Worm (Caenorhabditis elegans) whole organism, early embryonic: Measurements from ENCODE around the gene Y67D2.5.

Experiments
- B0310.2 ChIP-seq: sonication (generic microtip); optimal IDR thresholded peaks from 2 replicates; lab custom pipeline; 2016; ENCODE audit warnings: mild to moderate bottlenecking, missing genetic modification characterization, missing compliant biosample characterization
- F13C5.2 ChIP-seq: sonication (generic microtip); optimal IDR thresholded peaks from 2 replicates; lab custom pipeline; 2017; ENCODE audit warnings: mild to moderate bottlenecking, missing genetic modification characterization, inconsistent platforms, missing compliant biosample characterization
- aly-1 ChIP-seq: sonication (generic microtip); optimal IDR thresholded peaks from 2 replicates; lab custom pipeline; 2016; ENCODE audit warnings: missing genetic modification characterization, missing compliant biosample characterization
- ama-1 ChIP-seq: fragments of 150-350 bp; optimal IDR thresholded peaks from 2 replicates; lab custom pipeline; 2014
- ceh-13 ChIP-seq: fragments of 200-800 bp; sonication (Bioruptor generic); optimal IDR thresholded peaks from 2 replicates; lab custom pipeline; 2018; ENCODE audit warnings: mild to moderate bottlenecking, missing genetic modification characterization, missing compliant biosample characterization
- ceh-36 ChIP-seq: sonication (generic microtip); optimal IDR thresholded peaks from 2 replicates; lab custom pipeline; 2016; ENCODE audit warnings: missing genetic modification characterization, inconsistent platforms, missing compliant biosample characterization
- ets-7 ChIP-seq: sonication (generic microtip); optimal IDR thresholded peaks from 2 replicates; lab custom pipeline; 2016; ENCODE audit warnings: missing genotype, missing genetic modification characterization, missing compliant biosample characterization
- flt-1 ChIP-seq: fragments of 200-800 bp; sonication (Bioruptor generic); IDR thresholded peaks from 2 replicates; pipeline ENCODE4 v1.3.6; 2022; ENCODE audit warnings: missing genetic modification characterization, missing compliant biosample characterization
- hmbx-1 ChIP-seq: sonication (generic microtip); optimal IDR thresholded peaks from 2 replicates; lab custom pipeline; 2016; ENCODE audit warnings: mild to moderate bottlenecking, missing genetic modification characterization, missing compliant biosample characterization
- hmg-4 ChIP-seq: fragments of 200-800 bp; sonication (Bioruptor generic); optimal IDR thresholded peaks from 2 replicates; lab custom pipeline; 2018; ENCODE audit warnings: mild to moderate bottlenecking, missing genetic modification characterization, missing compliant biosample characterization
- hnd-1 ChIP-seq: sonication (generic microtip); optimal IDR thresholded peaks from 2 replicates; lab custom pipeline; 2016; ENCODE audit warnings: missing genetic modification characterization, missing compliant biosample characterization
- pes-1 ChIP-seq: fragments of 200-800 bp; sonication (Bioruptor generic); IDR thresholded peaks from 2 replicates; pipeline ENCODE4 v1.3.6; 2022; ENCODE audit warnings: missing genetic modification reagents, missing genetic modification characterization, missing compliant biosample characterization
- scrt-1 ChIP-seq: fragments of 200-800 bp; sonication (Bioruptor generic); IDR thresholded peaks from 2 replicates; pipeline ENCODE4 v1.3.6; 2022; ENCODE audit warnings: missing genetic modification characterization, missing compliant biosample characterization
- sea-1 ChIP-seq: fragments of 200-800 bp; sonication (Bioruptor generic); conservative IDR thresholded peaks from 2 replicates; pipeline ENCODE4 v1.3.6; 2022; ENCODE audit warnings: missing genetic modification characterization, missing compliant biosample characterization
- tbx-11 ChIP-seq: fragments of 200-800 bp; sonication (Bioruptor generic); IDR thresholded peaks from 2 replicates; pipeline ENCODE4 v1.3.6; 2022; ENCODE audit warnings: missing genetic modification characterization, missing compliant biosample characterization
- tbx-37 ChIP-seq: fragments of 200-800 bp; sonication (Bioruptor generic); conservative IDR thresholded peaks from 2 replicates; pipeline ENCODE4 v1.3.6; 2022; ENCODE audit warnings: missing genetic modification reagents, missing genetic modification characterization, missing compliant biosample characterization
- tra-4 ChIP-seq: sonication (generic microtip); optimal IDR thresholded peaks from 2 replicates; lab custom pipeline; 2017; ENCODE audit warnings: missing genetic modification characterization, missing compliant biosample characterization

Y67D2.5 gene

DNA sequence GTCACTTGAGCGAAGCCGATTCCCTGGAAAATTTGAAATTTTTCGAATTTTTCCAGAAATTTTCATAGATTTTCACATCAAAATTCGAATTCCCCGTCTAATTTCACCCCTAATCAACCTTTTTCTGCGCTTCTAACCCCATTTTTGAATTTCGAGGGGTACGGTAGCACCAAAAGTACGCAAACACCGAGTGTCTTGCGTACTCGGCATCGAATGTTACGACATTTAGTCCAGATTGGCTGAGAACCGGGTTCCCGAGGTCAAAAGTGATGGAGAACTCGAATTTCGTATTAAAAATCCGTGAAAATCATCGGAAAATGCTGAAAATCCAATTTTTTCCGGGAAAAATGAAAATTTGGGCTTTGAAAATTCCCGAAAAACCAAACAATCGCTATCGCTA, 11.6 kb downstream of the Y67D2.5 start:
- no peak for TF ChIP-seq pes-1
- no peak for TF ChIP-seq flt-1 (GFP tag; lab: Robert Waterston, UW)
- TF ChIP-seq F13C5.2 (tag; lab: Kevin White, UChicago) = no peak

DNA sequence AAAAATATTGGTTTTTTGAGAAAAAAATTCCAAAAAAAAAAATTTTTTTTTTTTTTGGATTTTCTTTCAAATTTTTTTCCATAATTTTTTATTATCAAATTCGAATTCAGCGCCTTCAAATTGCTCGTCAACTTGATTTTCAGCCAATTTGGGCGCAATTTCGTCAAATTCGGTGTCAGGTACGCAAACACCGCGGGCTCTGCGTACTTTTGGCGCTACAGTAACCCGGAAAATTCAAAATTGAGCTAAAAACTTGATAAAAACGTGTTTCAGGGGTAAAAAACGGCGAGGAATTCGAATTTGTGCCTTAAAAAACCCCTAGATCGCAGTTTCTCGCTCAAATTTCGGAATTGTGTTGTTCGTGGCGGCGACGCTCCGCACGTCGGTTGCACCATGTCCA, 20.1 kb downstream of the Y67D2.5 start:
- no peak for TF ChIP-seq aly-1

DNA sequence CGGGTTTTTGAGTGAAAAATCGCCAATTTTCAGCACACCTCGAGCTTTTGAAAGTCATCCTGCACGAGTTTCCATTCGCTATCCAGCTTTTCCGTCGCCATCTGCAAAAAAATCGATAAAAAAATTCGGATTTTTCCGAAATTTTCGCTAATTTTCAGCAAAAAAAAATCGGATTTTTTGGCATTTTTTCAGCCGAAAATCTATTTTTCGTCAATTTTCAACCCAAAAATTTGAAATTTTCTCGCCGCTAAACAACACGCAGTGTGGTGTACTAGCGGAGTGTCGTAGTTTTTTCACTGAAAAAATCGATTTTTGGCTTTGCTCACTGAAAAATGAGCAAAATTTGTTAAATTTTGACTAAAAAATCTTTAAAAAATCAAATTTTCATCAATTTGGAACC, 22.2 kb downstream of the Y67D2.5 start, which contains the start of gene tmem-120:
tmem-120 (minus strand) TSS at position 101 of the 400 bp plus-strand sequence.
- TF ChIP-seq hmg-4 = no peak
- TF ChIP-seq pes-1 = no peak
- no peak for TF ChIP-seq tbx-11 (GFP tag; lab: Robert Waterston, UW)
- no peak for TF ChIP-seq tbx-37 (GFP tag; lab: Robert Waterston, UW)
- TF ChIP-seq hnd-1 (tag; lab: Kevin White, UChicago) = no peak
- TF ChIP-seq ceh-36 (tag; lab: Kevin White, UChicago) = no peak

DNA sequence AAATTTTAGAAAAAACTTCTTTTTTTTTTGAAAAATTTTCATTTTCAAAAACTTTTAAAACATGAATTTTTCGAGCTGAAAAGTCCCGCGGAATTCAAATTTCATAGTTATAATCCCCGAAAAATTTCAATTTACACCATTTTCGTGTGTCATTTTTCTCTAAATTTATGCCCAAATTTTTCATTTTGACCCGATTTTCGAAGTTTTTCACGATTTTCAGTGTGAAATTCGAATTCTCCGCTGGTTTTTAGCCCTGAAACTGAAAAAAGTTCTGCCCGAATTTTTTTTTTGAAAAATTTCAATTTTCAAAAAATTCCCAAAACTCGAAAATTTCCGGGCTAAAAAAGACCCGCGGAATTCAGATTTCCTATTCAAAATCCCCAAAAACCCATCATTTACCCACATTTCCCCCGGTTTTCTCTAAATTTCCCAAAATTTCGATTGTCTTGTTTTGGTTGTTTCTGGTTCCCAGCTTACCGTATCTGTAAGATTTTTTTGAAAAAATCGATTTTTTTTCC, 31.2 kb downstream of the Y67D2.5 start:
- no peak for TF ChIP-seq tbx-11 (GFP tag; lab: Robert Waterston, UW)
- no peak for TF ChIP-seq tra-4 (tag; lab: Kevin White, UChicago)
- TF ChIP-seq sea-1 (GFP tag; lab: Robert Waterston, UW) = no peak
- no peak for TF ChIP-seq ceh-36 (tag; lab: Kevin White, UChicago)
- no peak for TF ChIP-seq aly-1
- no peak for TF ChIP-seq hmg-4
- TF ChIP-seq ets-7 (tag; lab: Kevin White, UChicago) = no peak
- no peak for TF ChIP-seq tbx-37 (GFP tag; lab: Robert Waterston, UW)
- TF ChIP-seq flt-1 (GFP tag; lab: Robert Waterston, UW) = no peak
- TF ChIP-seq ceh-13 (GFP tag; lab: Kevin White, UChicago) = no peak
- no peak for TF ChIP-seq ama-1 (lab: Kevin White, UChicago)
- TF ChIP-seq hmbx-1 = no peak
- no peak for TF ChIP-seq hnd-1 (tag; lab: Kevin White, UChicago)

DNA sequence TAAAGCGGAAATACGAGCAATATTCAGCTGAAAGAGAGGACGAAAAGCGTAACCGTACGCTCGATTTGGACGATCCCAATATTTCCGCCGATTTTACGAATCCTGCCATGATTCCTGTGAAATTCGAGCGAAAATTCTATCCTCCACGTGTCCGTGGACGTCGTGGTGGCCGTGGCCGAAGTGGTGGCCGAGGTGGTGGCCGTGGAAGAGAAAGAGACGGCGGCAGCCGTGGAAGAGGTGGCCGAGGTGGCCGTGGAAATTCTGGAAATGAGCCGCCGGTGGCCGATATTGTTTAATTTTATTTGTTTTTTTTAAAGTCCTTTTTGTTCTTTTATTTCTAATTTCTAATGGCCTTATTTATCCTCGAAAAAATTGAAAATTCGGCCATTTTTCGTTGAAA, 31.8 kb downstream of the Y67D2.5 start:
- TF ChIP-seq F13C5.2 (tag; lab: Kevin White, UChicago) (no peak), tbx-37 (GFP tag; lab: Robert Waterston, UW) (no peak), ets-7 (tag; lab: Kevin White, UChicago) (no peak), hnd-1 (tag; lab: Kevin White, UChicago) (no peak), sea-1 (GFP tag; lab: Robert Waterston, UW) (no peak), pes-1 (no peak), tra-4 (tag; lab: Kevin White, UChicago) (no peak), aly-1 (no peak), ama-1 (lab: Kevin White, UChicago) (no peak), scrt-1 (GFP tag; lab: Robert Waterston, UW) (no peak)

DNA sequence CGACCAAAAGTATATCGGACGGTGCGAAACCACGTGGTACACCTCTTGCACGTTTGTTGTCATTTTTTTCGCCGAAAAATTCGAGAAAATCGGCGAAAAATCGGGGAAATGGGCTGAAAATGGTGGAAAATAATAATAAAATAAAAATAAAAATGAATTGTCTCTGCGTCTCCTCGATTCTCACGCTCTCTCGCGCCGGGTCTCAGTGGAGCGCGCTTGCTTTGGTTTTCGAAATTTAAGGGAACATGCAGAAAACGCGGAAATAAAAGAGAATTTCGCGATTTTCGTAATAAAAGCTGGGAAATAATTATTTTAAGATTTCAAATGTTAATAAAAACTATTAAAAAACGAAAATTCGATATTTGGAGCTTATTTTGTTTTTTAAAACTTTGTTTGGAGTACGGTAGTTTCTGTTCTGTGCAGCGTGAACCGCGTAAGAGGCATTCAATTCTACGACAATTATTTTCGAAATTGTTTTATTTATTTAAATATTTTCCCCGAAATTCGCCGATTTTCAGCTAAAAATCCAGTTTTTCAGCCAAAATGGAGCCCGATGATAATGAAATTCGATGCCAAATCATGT, 44.1 kb downstream of the Y67D2.5 start, which contains the start of the genes ave-1 and M01G5.1:
ave-1 (minus strand) TSS at position 113 of the 583 bp plus-strand sequence.
M01G5.1 (plus strand) TSS at position 539 of the 583 bp plus-strand sequence.
- TF ChIP-seq ama-1 (lab: Kevin White, UChicago) = no peak
- TF ChIP-seq ceh-13 (GFP tag; lab: Kevin White, UChicago) = no peak
- TF ChIP-seq tra-4 (tag; lab: Kevin White, UChicago) = no peak
- TF ChIP-seq hnd-1 (tag; lab: Kevin White, UChicago) = no peak
- TF ChIP-seq aly-1 = no peak
- TF ChIP-seq ceh-36 (tag; lab: Kevin White, UChicago) = no peak
- TF ChIP-seq tbx-11 (GFP tag; lab: Robert Waterston, UW) = no peak
- TF ChIP-seq pes-1 = no peak
- TF ChIP-seq scrt-1 (GFP tag; lab: Robert Waterston, UW) = no peak
- no peak for TF ChIP-seq tbx-37 (GFP tag; lab: Robert Waterston, UW)
- no peak for TF ChIP-seq flt-1 (GFP tag; lab: Robert Waterston, UW)

DNA sequence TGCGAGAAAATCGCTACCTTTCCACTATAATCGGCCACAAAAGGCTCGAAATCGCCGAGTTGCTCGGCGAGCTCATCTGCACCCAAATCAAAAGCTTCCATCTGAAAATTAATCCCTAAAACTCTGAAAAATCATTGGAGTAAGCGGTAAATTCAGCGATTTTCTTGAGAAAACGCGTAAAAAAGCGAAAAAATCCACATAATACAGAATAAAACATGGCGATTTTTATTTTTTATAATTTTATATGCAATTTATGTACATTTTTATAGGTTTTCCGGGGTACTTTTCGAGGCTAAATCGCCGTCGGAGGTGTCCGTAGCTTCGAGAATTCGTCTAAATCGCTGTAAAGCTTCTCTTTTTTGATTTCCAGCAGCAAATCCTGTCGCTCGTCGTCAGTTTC, 44.8 kb downstream of the Y67D2.5 start, which contains the start of gene Y82E9BR.19:
Y82E9BR.19 (minus strand) TSS at position 101 of the 400 bp plus-strand sequence.
- TF ChIP-seq tra-4 (tag; lab: Kevin White, UChicago) (no peak), ama-1 (lab: Kevin White, UChicago) (no peak), tbx-37 (GFP tag; lab: Robert Waterston, UW) (no peak), ceh-13 (GFP tag; lab: Kevin White, UChicago) (no peak), F13C5.2 (tag; lab: Kevin White, UChicago) (no peak), scrt-1 (GFP tag; lab: Robert Waterston, UW) (no peak), B0310.2 (no peak), hmg-4 (no peak), tbx-11 (GFP tag; lab: Robert Waterston, UW) (no peak), ets-7 (tag; lab: Kevin White, UChicago) (no peak), ceh-36 (tag; lab: Kevin White, UChicago) (no peak), pes-1 (no peak), hmbx-1 (no peak), sea-1 (GFP tag; lab: Robert Waterston, UW) (no peak), aly-1 (no peak), hnd-1 (tag; lab: Kevin White, UChicago) (no peak)
